Fruit fly (Drosophila melanogaster) whole organism, embryonic: Measurements from ENCODE around the gene sws.

Experiments
- B-H2 ChIP-seq: fragments of 200-800 bp; sonication (Bioruptor generic); optimal IDR thresholded peaks from 2 replicates; lab custom pipeline; 2018; ENCODE audit warnings: missing biosample characterization, mild to moderate bottlenecking, missing genetic modification characterization
- Blimp-1 ChIP-seq: fragments of 200-800 bp; sonication (Bioruptor generic); optimal IDR thresholded peaks from 3 replicates; lab custom pipeline; 2018; ENCODE audit warnings: missing biosample characterization, missing genetic modification characterization, mild to moderate bottlenecking, moderate library complexity, missing genetic modification reagents
- CG10654 ChIP-seq: fragments of 200-800 bp; sonication (Bioruptor generic); optimal IDR thresholded peaks from 2 replicates; lab custom pipeline; 2016; ENCODE audit warnings: missing biosample characterization, missing genetic modification characterization
- CG10959 ChIP-seq: fragments of 200-800 bp; sonication (Bioruptor generic); IDR thresholded peaks from 2 replicates; pipeline ENCODE4 v1.3.6; 2022; ENCODE audit warnings: missing biosample characterization, missing genetic modification characterization
- CG12299 ChIP-seq: fragments of 200-800 bp; sonication (Bioruptor generic); optimal IDR thresholded peaks from 2 replicates; lab custom pipeline; 2018; ENCODE audit warnings: missing biosample characterization, mild to moderate bottlenecking, missing genetic modification characterization
- CG12659 ChIP-seq: fragments of 200-800 bp; sonication (Bioruptor generic); optimal IDR thresholded peaks from 3 replicates; lab custom pipeline; 2017; ENCODE audit warnings: mild to moderate bottlenecking, missing biosample characterization, missing genetic modification reagents, missing genetic modification characterization
- CG15073 ChIP-seq: fragments of 200-800 bp; sonication (Bioruptor generic); optimal IDR thresholded peaks from 2 replicates; lab custom pipeline; 2016; ENCODE audit warnings: missing biosample characterization, missing genetic modification characterization
- CG17186 ChIP-seq: fragments of 200-800 bp; sonication (Bioruptor generic); optimal IDR thresholded peaks from 3 replicates; lab custom pipeline; 2017; ENCODE audit warnings: missing biosample characterization, missing genetic modification reagents, missing genetic modification characterization
- CG17802 ChIP-seq: fragments of 200-800 bp; sonication (Bioruptor generic); optimal IDR thresholded peaks from 2 replicates; lab custom pipeline; 2018; ENCODE audit warnings: missing biosample characterization, mild to moderate bottlenecking, missing genetic modification characterization, moderate library complexity
- CG32772 ChIP-seq: fragments of 200-800 bp; sonication (Bioruptor generic); IDR thresholded peaks from 2 replicates; pipeline ENCODE4 v1.3.6; 2022; ENCODE audit warnings: missing biosample characterization, missing genetic modification characterization
- CG34376 ChIP-seq: fragments of 200-800 bp; sonication (Bioruptor generic); optimal IDR thresholded peaks from 2 replicates; lab custom pipeline; 2018; ENCODE audit warnings: missing biosample characterization, mild to moderate bottlenecking, missing genetic modification characterization
- CG3995 ChIP-seq: fragments of 200-800 bp; sonication (Bioruptor generic); optimal IDR thresholded peaks from 3 replicates; lab custom pipeline; 2016; ENCODE audit warnings: missing biosample characterization, missing genetic modification characterization
- CG4328 ChIP-seq: fragments of 200-800 bp; sonication (Bioruptor generic); optimal IDR thresholded peaks from 3 replicates; lab custom pipeline; 2017; ENCODE audit warnings: missing biosample characterization, missing genetic modification reagents, missing genetic modification characterization
- CG4820 ChIP-seq: fragments of 200-800 bp; sonication (Bioruptor generic); optimal IDR thresholded peaks from 3 replicates; lab custom pipeline; 2016; ENCODE audit warnings: missing biosample characterization, missing genetic modification characterization
- CG7357 ChIP-seq: fragments of 200-800 bp; sonication (Bioruptor generic); IDR thresholded peaks from 3 replicates; pipeline ENCODE4 v1.3.6; 2022; ENCODE audit warnings: missing biosample characterization, missing genetic modification characterization
- CG8924 ChIP-seq: fragments of 200-800 bp; optimal IDR thresholded peaks from 3 replicates; lab custom pipeline; 2019; ENCODE audit warnings: missing biosample characterization, mild to moderate bottlenecking, missing genetic modification characterization, moderate library complexity
- CG9609 ChIP-seq: fragments of 200-800 bp; sonication (Bioruptor generic); optimal IDR thresholded peaks from 3 replicates; lab custom pipeline; 2016; ENCODE audit warnings: missing biosample characterization, missing genetic modification characterization
- Dek ChIP-seq: fragments of 200-800 bp; sonication (Bioruptor generic); optimal IDR thresholded peaks from 3 replicates; lab custom pipeline; 2019; ENCODE audit warnings: missing biosample characterization, mild to moderate bottlenecking, missing genetic modification characterization, moderate library complexity
- Doc2 ChIP-seq: fragments of 200-800 bp; sonication (Bioruptor generic); IDR thresholded peaks from 2 replicates; pipeline ENCODE4 v1.3.6; 2022; ENCODE audit warnings: missing biosample characterization, missing genetic modification characterization
- E2f2 ChIP-seq: fragments of 200-800 bp; sonication (Bioruptor generic); IDR thresholded peaks from 2 replicates; pipeline ENCODE4 v1.3.6; 2022; ENCODE audit warnings: missing biosample characterization, missing genetic modification characterization
- Gsc ChIP-seq: fragments of 200-800 bp; sonication (Bioruptor generic); IDR thresholded peaks from 2 replicates; pipeline ENCODE4 v1.3.6; 2022; ENCODE audit warnings: missing biosample characterization, missing genetic modification characterization
- HHEX ChIP-seq: fragments of 200-800 bp; sonication (Bioruptor generic); optimal IDR thresholded peaks from 3 replicates; lab custom pipeline; 2017; ENCODE audit warnings: missing biosample characterization, mild to moderate bottlenecking, missing genetic modification characterization, missing genetic modification reagents
- Max ChIP-seq: fragments of 200-800 bp; sonication (Bioruptor generic); optimal IDR thresholded peaks from 2 replicates; lab custom pipeline; 2016; ENCODE audit warnings: missing biosample characterization, mild to moderate bottlenecking, missing genetic modification characterization
- Med ChIP-seq: fragments of 200-800 bp; sonication (Bioruptor generic); peaks from one replicate; lab custom pipeline; 2016; ENCODE audit warnings: missing biosample characterization, missing genetic modification characterization, mild to moderate bottlenecking, inconsistent platforms, moderate library complexity
- Rx ChIP-seq: fragments of 200-800 bp; sonication (Bioruptor generic); IDR thresholded peaks from 2 replicates; pipeline ENCODE4 v1.3.6; 2022; ENCODE audit warnings: missing biosample characterization, missing genetic modification characterization
- Spps ChIP-seq: fragments of 200-800 bp; sonication (Bioruptor generic); optimal IDR thresholded peaks from 2 replicates; lab custom pipeline; 2018; ENCODE audit warnings: missing biosample characterization, mild to moderate bottlenecking, missing genetic modification characterization
- abd-A ChIP-seq: fragments of 200-800 bp; sonication (Bioruptor generic); optimal IDR thresholded peaks from 3 replicates; lab custom pipeline; 2019; ENCODE audit warnings: missing biosample characterization, mild to moderate bottlenecking, missing genetic modification characterization, moderate library complexity
- br ChIP-seq: fragments of >200 bp; optimal IDR thresholded peaks from 2 replicates; lab custom pipeline; 2017
- cas ChIP-seq: fragments of 200-800 bp; sonication (Bioruptor generic); IDR thresholded peaks from 2 replicates; pipeline ENCODE4 v1.3.6; 2022; ENCODE audit warnings: missing biosample characterization, missing genetic modification characterization
- chinmo ChIP-seq: fragments of 200-800 bp; sonication (Bioruptor generic); IDR thresholded peaks from 4 replicates; pipeline ENCODE4 v1.3.6; 2022; ENCODE audit warnings: missing biosample characterization, missing genetic modification characterization; ENCODE audit not compliant: partially characterized antibody
- chn ChIP-seq: fragments of 200-800 bp; sonication (Bioruptor generic); optimal IDR thresholded peaks from 2 replicates; lab custom pipeline; 2016; ENCODE audit warnings: missing biosample characterization, missing genetic modification characterization
- da ChIP-seq: fragments of 200-800 bp; sonication (Bioruptor generic); optimal IDR thresholded peaks from 2 replicates; lab custom pipeline; 2016; ENCODE audit warnings: missing biosample characterization, missing genetic modification characterization
- dan ChIP-seq: fragments of 200-800 bp; sonication (Bioruptor generic); IDR thresholded peaks from 2 replicates; pipeline ENCODE4 v1.3.6; 2022; ENCODE audit warnings: missing biosample characterization, missing genetic modification characterization
- dmrt99B ChIP-seq: fragments of 200-800 bp; sonication (Bioruptor generic); optimal IDR thresholded peaks from 2 replicates; lab custom pipeline; 2018; ENCODE audit warnings: missing biosample characterization, mild to moderate bottlenecking, missing genetic modification characterization, moderate library complexity
- fd64A ChIP-seq: fragments of 200-800 bp; sonication (Bioruptor generic); optimal IDR thresholded peaks from 3 replicates; lab custom pipeline; 2018; ENCODE audit warnings: missing biosample characterization, mild to moderate bottlenecking, missing genetic modification characterization
- gce ChIP-seq: fragments of 200-800 bp; sonication (Bioruptor generic); IDR thresholded peaks from 3 replicates; pipeline ENCODE4 v1.3.6; 2022; ENCODE audit warnings: missing biosample characterization, missing genetic modification characterization
- grau ChIP-seq: fragments of 200-800 bp; optimal IDR thresholded peaks from 3 replicates; lab custom pipeline; 2019; ENCODE audit warnings: missing biosample characterization, mild to moderate bottlenecking, missing genetic modification characterization, moderate library complexity
- h ChIP-seq: fragments of >200 bp; optimal IDR thresholded peaks from 2 replicates; lab custom pipeline; 2017
- ind ChIP-seq: fragments of 200-800 bp; sonication (Bioruptor generic); optimal IDR thresholded peaks from 3 replicates; lab custom pipeline; 2016; ENCODE audit warnings: missing biosample characterization, missing genetic modification characterization
- jigr1 ChIP-seq: fragments of 200-800 bp; sonication (Bioruptor generic); IDR thresholded peaks from 3 replicates; pipeline ENCODE4 v1.3.6; 2022; ENCODE audit warnings: missing biosample characterization, missing genetic modification characterization
- kni ChIP-seq: fragments of 200-800 bp; sonication (Bioruptor generic); optimal IDR thresholded peaks from 3 replicates; lab custom pipeline; 2017; ENCODE audit warnings: mild to moderate bottlenecking, missing biosample characterization, missing genetic modification reagents, missing genetic modification characterization
- lilli ChIP-seq: fragments of 200-800 bp; sonication (Bioruptor generic); optimal IDR thresholded peaks from 3 replicates; lab custom pipeline; 2016; ENCODE audit warnings: missing biosample characterization, missing genetic modification characterization
- maf-S ChIP-seq: fragments of 200-800 bp; sonication (Bioruptor generic); optimal IDR thresholded peaks from 2 replicates; lab custom pipeline; 2016; ENCODE audit warnings: missing biosample characterization, missing genetic modification characterization
- pb ChIP-seq: fragments of 200-800 bp; sonication (Bioruptor generic); optimal IDR thresholded peaks from 3 replicates; lab custom pipeline; 2016; ENCODE audit warnings: missing biosample characterization, missing genetic modification characterization
- prd ChIP-seq, 3 experiments: fragments of >200 bp in 2 of 3; fragments of 200-800 bp in 1 of 3; sonication (Bioruptor generic) in 1 of 3; optimal IDR thresholded peaks in 2 of 3; IDR thresholded peaks in 1 of 3; 2 replicates in 2 of 3; 3 replicates in 1 of 3; pipeline versions ENCODE4 v1.3.6 to Lab custom; 2017 to 2022; ENCODE audit warnings: missing biosample characterization in 1 of 3, missing genetic modification characterization in 1 of 3
- shn ChIP-seq: fragments of 200-800 bp; sonication (Bioruptor generic); optimal IDR thresholded peaks from 3 replicates; lab custom pipeline; 2016; ENCODE audit warnings: missing biosample characterization, missing genetic modification characterization
- stc ChIP-seq: fragments of 200-800 bp; sonication (Bioruptor generic); IDR thresholded peaks from 2 replicates; pipeline ENCODE4 v1.3.6; 2022; ENCODE audit warnings: missing biosample characterization, missing genetic modification characterization
- wek ChIP-seq: fragments of 200-800 bp; sonication (Bioruptor generic); optimal IDR thresholded peaks from 3 replicates; lab custom pipeline; 2018; ENCODE audit warnings: missing biosample characterization, mild to moderate bottlenecking, missing genetic modification characterization, moderate library complexity
- zfh2 ChIP-seq: fragments of 200-800 bp; sonication (Bioruptor generic); optimal IDR thresholded peaks from 2 replicates; lab custom pipeline; 2016; ENCODE audit warnings: missing biosample characterization, missing genetic modification characterization

Gene sws

dm6 chrX:7944772-7945722 lies 23.0 kb downstream of the sws start (continued):
- peak; percentile 8 for TF ChIP-seq pb (GFP tag; lab: Kevin White, UChicago)
- TF ChIP-seq CG9609 (GFP tag; lab: Kevin White, UChicago) = no peak
- TF ChIP-seq CG17186 (GFP tag; lab: Kevin White, UChicago) = no peak
- peak; percentile 8 for TF ChIP-seq CG4820 (GFP tag; lab: Kevin White, UChicago)
- TF ChIP-seq fd64A (GFP tag; lab: Kevin White, UChicago) = no peak
- TF ChIP-seq CG32772 (GFP tag; lab: Robert Waterston, UW) = 0 out of 2 replicates have a peak, but pooled peaks have one; percentile 33
- peak; percentile 40 for TF ChIP-seq zfh2 (GFP tag; lab: Kevin White, UChicago)
- TF ChIP-seq CG12659 (GFP tag; lab: Kevin White, UChicago) = peak; percentile 8
- peak; percentile 27 for TF ChIP-seq dmrt99B (tag; lab: Kevin White, UChicago)
- TF ChIP-seq Med (GFP tag; lab: Kevin White, UChicago) = peak; percentile 85
- no peak for TF ChIP-seq gce (GFP tag; lab: Robert Waterston, UW)
- TF ChIP-seq Gsc (GFP tag; lab: Robert Waterston, UW) = no peak
- TF ChIP-seq da (GFP tag; lab: Kevin White, UChicago) = no peak
- TF ChIP-seq chinmo (GFP tag; lab: Robert Waterston, UW) = peak; percentile 6; the same call in 1 of the 4 replicates
- peak; percentile 50 for TF ChIP-seq grau
- no peak for TF ChIP-seq CG12299 (tag; lab: Kevin White, UChicago)
- TF ChIP-seq Spps (tag; lab: Kevin White, UChicago) = no peak
- no peak for TF ChIP-seq B-H2 (GFP tag; lab: Kevin White, UChicago)
- no peak for TF ChIP-seq dan (GFP tag; lab: Robert Waterston, UW)
- no peak for TF ChIP-seq CG8924 (tag; lab: Kevin White, UChicago)
- no peak for TF ChIP-seq h (lab: Kevin White, UChicago)
- no peak for TF ChIP-seq Doc2 (GFP tag; lab: Robert Waterston, UW)
- TF ChIP-seq br (lab: Kevin White, UChicago) = no peak
- TF ChIP-seq E2f2 (GFP tag; lab: Robert Waterston, UW) = peak; percentile 7; the same call in 1 of the 2 replicates
- TF ChIP-seq wek (GFP tag; lab: Kevin White, UChicago) = no peak
- TF ChIP-seq lilli (GFP tag; lab: Kevin White, UChicago) = peak; percentile 15
- peak; percentile 31 for TF ChIP-seq chn (GFP tag; lab: Kevin White, UChicago)
- TF ChIP-seq maf-S = no peak
- TF ChIP-seq ind (GFP tag; lab: Kevin White, UChicago) = peak; percentile 43
- no peak for TF ChIP-seq HHEX
- TF ChIP-seq stc (GFP tag; lab: Robert Waterston, UW) = 0 out of 2 replicates have a peak, but pooled peaks have one; percentile 8
- peak; percentile 26 for TF ChIP-seq CG3995 (GFP tag; lab: Kevin White, UChicago)
- TF ChIP-seq CG15073 (GFP tag; lab: Kevin White, UChicago) = no peak
- TF ChIP-seq CG17802 = no peak
- no peak for TF ChIP-seq cas
- TF ChIP-seq CG34376 (GFP tag; lab: Kevin White, UChicago) = peak; percentile 61
- TF ChIP-seq CG7357 (GFP tag; lab: Robert Waterston, UW) = no peak
- TF ChIP-seq CG10959 (GFP tag; lab: Robert Waterston, UW) = no peak
- TF ChIP-seq prd (optimal IDR thresholded peaks at IDR 0.05; lab: Kevin White, UChicago) = no peak
- TF ChIP-seq prd (GFP tag; IDR thresholded peaks at IDR 0.05; lab: Robert Waterston, UW) = peak; percentile 34; the same call in 1 of the 3 replicates
- TF ChIP-seq abd-A (tag; lab: Kevin White, UChicago) = peak; percentile 38
- TF ChIP-seq Blimp-1 (GFP tag; lab: Kevin White, UChicago) = peak; percentile 42
- TF ChIP-seq Dek = no peak
- TF ChIP-seq jigr1 (GFP tag; lab: Robert Waterston, UW) = no peak
- no peak for TF ChIP-seq CG10654
- peak; percentile 19 for TF ChIP-seq shn
- TF ChIP-seq CG4328 = no peak
- peak; percentile 42 for TF ChIP-seq kni (GFP tag; lab: Kevin White, UChicago)
- no peak for TF ChIP-seq Rx (GFP tag; lab: Robert Waterston, UW)
- no peak for TF ChIP-seq Max (GFP tag; lab: Kevin White, UChicago)
